Worm (Caenorhabditis elegans) whole organism, young adult: Measurements from ENCODE around the gene atat-2.

ENCODE experiments used
- B0035.1 ChIP-seq: sonication (generic microtip); optimal IDR thresholded peaks from 2 replicates; lab custom pipeline; 2016; ENCODE audit warnings: missing genetic modification characterization, mild to moderate bottlenecking, missing compliant biosample characterization, missing genotype, missing genetic modification reagents
- F49E8.2 ChIP-seq: sonication (generic microtip); optimal IDR thresholded peaks from 3 replicates; lab custom pipeline; 2017; ENCODE audit warnings: missing genetic modification characterization, mild to moderate bottlenecking, missing compliant biosample characterization, antibody characterized with exemption, moderate library complexity; ENCODE audit not compliant: insufficient read depth
- Y67H2A.10 ChIP-seq: fragments of 200-800 bp; sonication (Bioruptor generic); conservative IDR thresholded peaks from 2 replicates; pipeline ENCODE4 v1.3.6; 2022; ENCODE audit warnings: missing genetic modification reagents, missing genetic modification characterization, missing compliant biosample characterization
- ZK185.1 ChIP-seq: sonication (generic microtip); optimal IDR thresholded peaks from 2 replicates; lab custom pipeline; 2016; ENCODE audit warnings: mild to moderate bottlenecking, missing genetic modification characterization, missing compliant biosample characterization; ENCODE audit not compliant: poor library complexity, severe bottlenecking
- ceh-58 ChIP-seq: fragments of 200-800 bp; sonication (Bioruptor generic); IDR thresholded peaks from 2 replicates; pipeline ENCODE4 v1.3.6; 2022; ENCODE audit warnings: missing genetic modification characterization, missing compliant biosample characterization
- dpl-1 ChIP-seq: fragments of 150-350 bp; optimal IDR thresholded peaks from 2 replicates; lab custom pipeline; 2014; ENCODE audit warnings: missing biosample characterization, missing genetic modification reagents, missing genetic modification characterization
- hlh-26 ChIP-seq: fragments of 200-800 bp; sonication (Bioruptor generic); conservative IDR thresholded peaks from 2 replicates; pipeline ENCODE4 v1.3.6; 2022; ENCODE audit warnings: missing genetic modification reagents, missing genetic modification characterization, missing compliant biosample characterization
- mes-4 ChIP-seq: sonication (generic microtip); optimal IDR thresholded peaks from 2 replicates; lab custom pipeline; 2016; ENCODE audit warnings: missing genotype, missing genetic modification characterization, missing compliant biosample characterization
- pha-4 ChIP-seq: fragments of 150-350 bp; sonication (generic microtip); optimal IDR thresholded peaks from 2 replicates; lab custom pipeline; 2014; ENCODE audit warnings: missing biosample characterization, missing genetic modification reagents, missing genetic modification characterization
- snpc-1.3 ChIP-seq: sonication (generic microtip); optimal IDR thresholded peaks from 2 replicates; lab custom pipeline; 2017; ENCODE audit warnings: missing genetic modification characterization, mild to moderate bottlenecking, missing compliant biosample characterization, antibody characterized with exemption, moderate library complexity, missing genotype, missing genetic modification reagents; ENCODE audit not compliant: insufficient read depth
- snpc-4 ChIP-seq, 5 experiments: fragments of 150-350 bp in 1 of 5; sonication (generic microtip) in 4 of 5; optimal IDR thresholded peaks; 2 replicates each; lab custom pipeline; 2014 to 2018; ENCODE audit warnings: missing genetic modification characterization in 5 of 5, missing biosample characterization in 3 of 5, antibody characterized with exemption in 2 of 5, mild to moderate bottlenecking in 2 of 5, missing compliant biosample characterization in 2 of 5, missing genotype in 2 of 5, moderate library complexity in 2 of 5, missing genetic modification reagents in 1 of 5
- tbp1 ChIP-seq: fragments of 200-800 bp; sonication (Bioruptor generic); optimal IDR thresholded peaks from 2 replicates; lab custom pipeline; 2018; ENCODE audit warnings: mild to moderate bottlenecking, missing genetic modification characterization, missing compliant biosample characterization

- TF ChIP-seq mes-4 (tag; lab: Kevin White, UChicago) (no peak), F49E8.2 (no peak), B0035.1 (tag; lab: Kevin White, UChicago) (no peak), pha-4 (tag; lab: Kevin White, UChicago) (no peak), ZK185.1 (no peak), snpc-4 (GFP tag; optimal IDR thresholded peaks at IDR 0.05; lab: Kevin White, UChicago) (no peak), snpc-4 (tag; optimal IDR thresholded peaks at IDR 0.05; lab: Kevin White, UChicago) (no peak), ceh-58 (GFP tag; lab: Robert Waterston, UW) (no peak), Y67H2A.10 (no peak), hlh-26 (GFP tag; lab: Robert Waterston, UW) (no peak), tbp1 (GFP tag; lab: Kevin White, UChicago) (no peak), dpl-1 (no peak), snpc-1.3 (tag; lab: Kevin White, UChicago) (no peak)
These were observed 5.2 kb downstream of the atat-2 start, which contains the start of gene hog-1 for ce11 chrX:5854163-5854451.
